Worm (Caenorhabditis elegans): ENCODE data around the gene F27E5.7.

Gene F27E5.7

ce11 chrII:10127389-10127788 is 4.8 kb downstream of the F27E5.7 start, which contains the start of gene F27E5.8:
TSS of gene F27E5.8 (minus strand) at chrII:10127489.
- TF ChIP-seq hnd-1 (tag; optimal IDR thresholded peaks at IDR 0.05) (no peak), pes-1 (GFP tag; IDR thresholded peaks at IDR 0.05) (no peak)

- TF ChIP-seq F13C5.2 (tag; optimal IDR thresholded peaks at IDR 0.05) (no peak), flt-1 (GFP tag; IDR thresholded peaks at IDR 0.05) (no peak), hmbx-1 (tag; optimal IDR thresholded peaks at IDR 0.05) (no peak), sea-1 (GFP tag; conservative IDR thresholded peaks at IDR 0.05) (no peak), ceh-36 (tag; optimal IDR thresholded peaks at IDR 0.05) (no peak), pes-1 (GFP tag; IDR thresholded peaks at IDR 0.05) (no peak), ets-7 (tag; optimal IDR thresholded peaks at IDR 0.05) (no peak), B0310.2 (tag; optimal IDR thresholded peaks at IDR 0.05) (no peak), ceh-13 (GFP tag; optimal IDR thresholded peaks at IDR 0.05) (no peak), aly-1 (tag; optimal IDR thresholded peaks at IDR 0.05) (no peak), hnd-1 (tag; optimal IDR thresholded peaks at IDR 0.05) (no peak), tra-4 (tag; optimal IDR thresholded peaks at IDR 0.05) (no peak), ama-1 (optimal IDR thresholded peaks at IDR 0.05) (no peak), hmg-4 (GFP tag; optimal IDR thresholded peaks at IDR 0.05) (no peak), scrt-1 (GFP tag; IDR thresholded peaks at IDR 0.05) (no peak), tbx-11 (GFP tag; IDR thresholded peaks at IDR 0.05) (no peak), tbx-37 (GFP tag; conservative IDR thresholded peaks at IDR 0.05) (no peak)
Observed at ce11 chrII:10131760-10132159, 9.2 kb downstream of the F27E5.7 start, which contains the start of gene F27E5.5. TSS of gene F27E5.5 (minus strand) at chrII:10131860.

- TF ChIP-seq hnd-1 (tag; optimal IDR thresholded peaks at IDR 0.05) (no peak), ama-1 (optimal IDR thresholded peaks at IDR 0.05) (no peak), sea-1 (GFP tag; conservative IDR thresholded peaks at IDR 0.05) (no peak), flt-1 (GFP tag; IDR thresholded peaks at IDR 0.05) (no peak)
Observed at ce11 chrII:10132818-10133217, 10.3 kb downstream of the F27E5.7 start.

- TF ChIP-seq tbx-37 (GFP tag; conservative IDR thresholded peaks at IDR 0.05): no peak
- TF ChIP-seq sea-1 (GFP tag; conservative IDR thresholded peaks at IDR 0.05): no peak
- no peak for TF ChIP-seq pes-1 (GFP tag; IDR thresholded peaks at IDR 0.05)
- no peak for TF ChIP-seq flt-1 (GFP tag; IDR thresholded peaks at IDR 0.05)
- TF ChIP-seq ceh-13 (GFP tag; optimal IDR thresholded peaks at IDR 0.05): no peak
- no peak for TF ChIP-seq F13C5.2 (tag; optimal IDR thresholded peaks at IDR 0.05)
- TF ChIP-seq tra-4 (tag; optimal IDR thresholded peaks at IDR 0.05): no peak
- no peak for TF ChIP-seq ceh-36 (tag; optimal IDR thresholded peaks at IDR 0.05)
- TF ChIP-seq tbx-11 (GFP tag; IDR thresholded peaks at IDR 0.05): no peak
- no peak for TF ChIP-seq hnd-1 (tag; optimal IDR thresholded peaks at IDR 0.05)
- TF ChIP-seq B0310.2 (tag; optimal IDR thresholded peaks at IDR 0.05): no peak
- TF ChIP-seq scrt-1 (GFP tag; IDR thresholded peaks at IDR 0.05): no peak
Observed at ce11 chrII:10134285-10134995, 11.9 kb downstream of the F27E5.7 start, which contains the start of gene F27E5.9. TSS of gene F27E5.9 (plus strand) at chrII:10134945.

- TF ChIP-seq tbx-11 (GFP tag; IDR thresholded peaks at IDR 0.05) (no peak), aly-1 (tag; optimal IDR thresholded peaks at IDR 0.05) (no peak), scrt-1 (GFP tag; IDR thresholded peaks at IDR 0.05) (no peak), hmbx-1 (tag; optimal IDR thresholded peaks at IDR 0.05) (no peak)
Observed at ce11 chrII:10136771-10137170, 14.2 kb downstream of the F27E5.7 start.

ce11 chrII:10137358-10137757 is 14.8 kb downstream of the F27E5.7 start, which contains the start of gene phg-1:
TSS of gene phg-1 (plus strand) at chrII:10137658.
- TF ChIP-seq tra-4 (tag; optimal IDR thresholded peaks at IDR 0.05): no peak
- no peak for TF ChIP-seq flt-1 (GFP tag; IDR thresholded peaks at IDR 0.05)
- TF ChIP-seq hmbx-1 (tag; optimal IDR thresholded peaks at IDR 0.05): no peak
- no peak for TF ChIP-seq scrt-1 (GFP tag; IDR thresholded peaks at IDR 0.05)

- TF ChIP-seq aly-1 (tag; optimal IDR thresholded peaks at IDR 0.05) (no peak), scrt-1 (GFP tag; IDR thresholded peaks at IDR 0.05) (no peak), ets-7 (tag; optimal IDR thresholded peaks at IDR 0.05) (no peak), tbx-11 (GFP tag; IDR thresholded peaks at IDR 0.05) (no peak), hmbx-1 (tag; optimal IDR thresholded peaks at IDR 0.05) (no peak)
Observed at ce11 chrII:10139177-10139640, 16.6 kb downstream of the F27E5.7 start, which contains the start of gene asah-2. TSS of gene asah-2 (plus strand) at chrII:10139590.

ce11 chrII:10144092-10144491 is 21.5 kb downstream of the F27E5.7 start, which contains the start of gene F27E5.3:
TSS of gene F27E5.3 (minus strand) at chrII:10144192.
- TF ChIP-seq B0310.2 (tag; optimal IDR thresholded peaks at IDR 0.05) (no peak), hnd-1 (tag; optimal IDR thresholded peaks at IDR 0.05) (no peak), ceh-13 (GFP tag; optimal IDR thresholded peaks at IDR 0.05) (no peak), pes-1 (GFP tag; IDR thresholded peaks at IDR 0.05) (no peak), ets-7 (tag; optimal IDR thresholded peaks at IDR 0.05) (no peak), F13C5.2 (tag; optimal IDR thresholded peaks at IDR 0.05) (no peak), tra-4 (tag; optimal IDR thresholded peaks at IDR 0.05) (no peak)

ce11 chrII:10146488-10146887 is 23.9 kb downstream of the F27E5.7 start, which contains the start of gene pax-3:
TSS of gene pax-3 (plus strand) at chrII:10146570.
- no peak for TF ChIP-seq tra-4 (tag; optimal IDR thresholded peaks at IDR 0.05)
- TF ChIP-seq F13C5.2 (tag; optimal IDR thresholded peaks at IDR 0.05): no peak
- TF ChIP-seq hmbx-1 (tag; optimal IDR thresholded peaks at IDR 0.05): no peak
- no peak for TF ChIP-seq ceh-36 (tag; optimal IDR thresholded peaks at IDR 0.05)
- TF ChIP-seq scrt-1 (GFP tag; IDR thresholded peaks at IDR 0.05): no peak
- no peak for TF ChIP-seq tbx-37 (GFP tag; conservative IDR thresholded peaks at IDR 0.05)
- TF ChIP-seq B0310.2 (tag; optimal IDR thresholded peaks at IDR 0.05): no peak
- TF ChIP-seq ceh-13 (GFP tag; optimal IDR thresholded peaks at IDR 0.05): no peak
- TF ChIP-seq hmg-4 (GFP tag; optimal IDR thresholded peaks at IDR 0.05): no peak
- TF ChIP-seq tbx-11 (GFP tag; IDR thresholded peaks at IDR 0.05): no peak
- TF ChIP-seq sea-1 (GFP tag; conservative IDR thresholded peaks at IDR 0.05): no peak
- no peak for TF ChIP-seq hnd-1 (tag; optimal IDR thresholded peaks at IDR 0.05)
- TF ChIP-seq aly-1 (tag; optimal IDR thresholded peaks at IDR 0.05): no peak
- TF ChIP-seq ets-7 (tag; optimal IDR thresholded peaks at IDR 0.05): no peak

All from whole organism, early embryonic.